Worm (Caenorhabditis elegans) whole organism, L4/young adult: ENCODE results near the gene erl-1.

Experiments
- W03F9.2 ChIP-seq: fragments of 150-350 bp; optimal IDR thresholded peaks from 2 replicates; lab custom pipeline; 2014; ENCODE audit warnings: missing biosample characterization, missing genetic modification characterization
- dao-5 ChIP-seq: sonication (generic microtip); optimal IDR thresholded peaks from 2 replicates; lab custom pipeline; 2016; ENCODE audit warnings: missing genotype, missing genetic modification characterization, moderate library complexity, missing compliant biosample characterization
- him-1 ChIP-seq: sonication (generic microtip); optimal IDR thresholded peaks from 2 replicates; lab custom pipeline; 2016; ENCODE audit warnings: missing genotype, missing genetic modification reagents, missing genetic modification characterization, missing compliant biosample characterization

ce11 chrIV:12307720-12308119 is 20.0 kb downstream of the erl-1 start, which contains the start of gene oac-57:
- TF ChIP-seq W03F9.2 (tag; lab: Kevin White, UChicago) (no peak), dao-5 (tag; lab: Kevin White, UChicago) (no peak), him-1 (tag; lab: Kevin White, UChicago) (no peak)
